Worm (Caenorhabditis elegans) whole organism, late embryonic: ENCODE results near the gene C03E10.1.

Experiments used
- ceh-9 ChIP-seq: sonication (generic microtip); optimal IDR thresholded peaks from 2 replicates; lab custom pipeline; 2016; ENCODE audit warnings: mild to moderate bottlenecking, missing genetic modification characterization, inconsistent platforms, missing compliant biosample characterization
- pha-4 ChIP-seq: fragments of 150-350 bp; optimal IDR thresholded peaks from 2 replicates; lab custom pipeline; 2018; ENCODE audit warnings: missing biosample characterization, missing genetic modification reagents, missing genetic modification characterization

DNA sequence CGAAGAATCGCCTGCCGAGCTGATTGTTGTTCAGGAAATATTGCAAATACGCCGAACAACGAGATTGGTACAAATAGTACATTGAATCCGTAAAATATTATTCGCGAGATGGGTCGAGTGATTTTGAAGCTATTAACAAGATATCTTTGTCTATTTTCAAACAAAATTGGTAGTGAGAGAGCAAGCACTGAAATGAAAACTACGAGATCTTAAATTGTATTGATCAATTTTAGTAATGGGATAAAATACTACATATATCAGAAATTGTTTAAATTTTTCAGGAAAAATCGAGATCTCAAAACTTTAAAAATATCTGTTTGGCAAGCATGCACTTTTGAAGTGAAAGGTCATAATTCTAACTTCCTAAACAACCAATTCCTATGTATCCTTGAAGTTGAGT lies 13.2 kb downstream of the C03E10.1 start:
- TF ChIP-seq ceh-9 (tag; lab: Kevin White, UChicago) (no peak), pha-4 (tag; lab: Kevin White, UChicago) (no peak)
